Fruit fly (Drosophila melanogaster): Measurements from ENCODE around the gene Art9.

DNA sequence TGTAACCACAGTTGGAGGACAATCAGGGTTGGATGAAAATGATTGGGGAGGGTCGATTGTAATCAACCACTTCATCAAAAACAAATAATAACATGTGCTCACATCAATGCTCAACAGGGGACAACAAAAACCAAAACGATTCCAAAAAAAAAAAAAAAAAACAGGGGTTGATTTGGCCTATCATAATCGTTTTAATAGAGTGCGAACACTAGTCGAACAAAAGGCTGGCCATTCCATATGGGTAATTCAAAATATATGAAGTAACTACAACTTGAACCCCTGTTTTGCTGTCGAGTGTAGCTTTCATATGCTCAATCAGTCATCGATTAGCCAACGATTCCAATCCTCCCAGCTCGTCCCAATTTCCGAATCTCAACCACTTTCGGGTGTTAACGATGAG lies 4.2 kb upstream of the Art9 start:
- TF ChIP-seq insv (optimal IDR thresholded peaks at IDR 0.05) (no peak), psq (optimal IDR thresholded peaks at IDR 0.05) (no peak), h (optimal IDR thresholded peaks at IDR 0.05) (no peak)
